Fruit fly (Drosophila melanogaster) whole organism, embryonic: Measurements from ENCODE around the gene CG12206.

ENCODE experiments used
- Ada2b ChIP-seq: fragments of 200-800 bp; sonication (Bioruptor generic); IDR thresholded peaks from 2 replicates; pipeline ENCODE4 v1.3.6; 2022; ENCODE audit warnings: missing biosample characterization, missing genetic modification characterization
- B-H1 ChIP-seq: fragments of 200-800 bp; sonication (Bioruptor generic); IDR thresholded peaks from 3 replicates; pipeline ENCODE4 v1.3.6; 2022; ENCODE audit warnings: missing biosample characterization, missing genetic modification characterization
- CG10654 ChIP-seq: fragments of 200-800 bp; sonication (Bioruptor generic); optimal IDR thresholded peaks from 2 replicates; lab custom pipeline; 2016; ENCODE audit warnings: missing biosample characterization, missing genetic modification characterization
- CG10959 ChIP-seq: fragments of 200-800 bp; sonication (Bioruptor generic); IDR thresholded peaks from 2 replicates; pipeline ENCODE4 v1.3.6; 2022; ENCODE audit warnings: missing biosample characterization, missing genetic modification characterization
- CG11093 ChIP-seq: fragments of 200-800 bp; sonication (Bioruptor generic); IDR thresholded peaks from 3 replicates; pipeline ENCODE4 v1.3.6; 2022; ENCODE audit warnings: missing biosample characterization, missing genetic modification characterization
- CG11456 ChIP-seq: fragments of 200-800 bp; sonication (Bioruptor generic); IDR thresholded peaks from 3 replicates; pipeline ENCODE4 v1.3.6; 2022; ENCODE audit warnings: missing biosample characterization, missing genetic modification characterization
- CG12391 ChIP-seq: fragments of 200-800 bp; sonication (Bioruptor generic); optimal IDR thresholded peaks from 3 replicates; lab custom pipeline; 2018; ENCODE audit warnings: missing biosample characterization, mild to moderate bottlenecking, missing genetic modification characterization, moderate library complexity
- CG1603 ChIP-seq: fragments of 200-800 bp; sonication (Bioruptor generic); optimal IDR thresholded peaks from 2 replicates; lab custom pipeline; 2019; ENCODE audit warnings: missing biosample characterization, mild to moderate bottlenecking, missing genetic modification characterization, moderate library complexity
- CG1647 ChIP-seq: fragments of 200-800 bp; sonication (Bioruptor generic); optimal IDR thresholded peaks from 3 replicates; lab custom pipeline; 2016; ENCODE audit warnings: missing biosample characterization, missing genetic modification characterization
- CG16863 ChIP-seq: fragments of 200-800 bp; sonication (Bioruptor generic); optimal IDR thresholded peaks from 3 replicates; lab custom pipeline; 2016; ENCODE audit warnings: missing biosample characterization, missing genetic modification characterization
- CG17359 ChIP-seq: fragments of 200-800 bp; sonication (Bioruptor generic); optimal IDR thresholded peaks from 3 replicates; lab custom pipeline; 2018; ENCODE audit warnings: missing biosample characterization, mild to moderate bottlenecking, missing genetic modification characterization, moderate library complexity
- CG18262 ChIP-seq: fragments of 200-800 bp; optimal IDR thresholded peaks from 3 replicates; lab custom pipeline; 2019; ENCODE audit warnings: missing biosample characterization, mild to moderate bottlenecking, missing genetic modification characterization, moderate library complexity
- CG18764 ChIP-seq: fragments of 200-800 bp; sonication (Bioruptor generic); optimal IDR thresholded peaks from 3 replicates; lab custom pipeline; 2016; ENCODE audit warnings: missing biosample characterization, missing genetic modification characterization
- CG2199 ChIP-seq: fragments of 200-800 bp; sonication (Bioruptor generic); IDR thresholded peaks from 3 replicates; pipeline ENCODE4 v1.3.6; 2022; ENCODE audit warnings: missing biosample characterization, missing genetic modification characterization
- CG30403 ChIP-seq: fragments of 200-800 bp; sonication (Bioruptor generic); optimal IDR thresholded peaks from 3 replicates; lab custom pipeline; 2016; ENCODE audit warnings: missing biosample characterization, missing genetic modification characterization
- CG31224 ChIP-seq: fragments of 200-800 bp; sonication (Bioruptor generic); IDR thresholded peaks from 2 replicates; pipeline ENCODE4 v1.3.6; 2022; ENCODE audit warnings: missing biosample characterization, missing genetic modification characterization
- CG4820 ChIP-seq: fragments of 200-800 bp; sonication (Bioruptor generic); optimal IDR thresholded peaks from 3 replicates; lab custom pipeline; 2016; ENCODE audit warnings: missing biosample characterization, missing genetic modification characterization
- CG8388 ChIP-seq: fragments of 200-800 bp; sonication (Bioruptor generic); optimal IDR thresholded peaks from 2 replicates; lab custom pipeline; 2019; ENCODE audit warnings: missing biosample characterization, mild to moderate bottlenecking, missing genetic modification characterization, moderate library complexity
- CG9817 ChIP-seq: fragments of 200-800 bp; sonication (Bioruptor generic); optimal IDR thresholded peaks from 2 replicates; lab custom pipeline; 2018; ENCODE audit warnings: missing biosample characterization, mild to moderate bottlenecking, missing genetic modification characterization, moderate library complexity
- CHES-1-like ChIP-seq: fragments of 200-800 bp; sonication (Bioruptor generic); optimal IDR thresholded peaks from 2 replicates; lab custom pipeline; 2016; ENCODE audit warnings: missing biosample characterization, missing genetic modification characterization
- Dip3 ChIP-seq: fragments of 200-800 bp; sonication (Bioruptor generic); optimal IDR thresholded peaks from 3 replicates; lab custom pipeline; 2016; ENCODE audit warnings: missing biosample characterization, missing genetic modification characterization
- Dp ChIP-seq: fragments of 200-800 bp; sonication (Bioruptor generic); optimal IDR thresholded peaks from 2 replicates; lab custom pipeline; 2018; ENCODE audit warnings: missing biosample characterization, mild to moderate bottlenecking, missing genetic modification characterization, moderate library complexity
- Ets65A ChIP-seq: fragments of 200-800 bp; sonication (Bioruptor generic); peaks from one replicate; lab custom pipeline; 2016; ENCODE audit warnings: missing biosample characterization, missing genetic modification characterization
- Gug ChIP-seq: fragments of 200-800 bp; sonication (Bioruptor generic); IDR thresholded peaks from 4 replicates; pipeline ENCODE4 v1.3.6; 2022; ENCODE audit warnings: missing biosample characterization, missing genetic modification characterization
- HLH4C ChIP-seq: fragments of 200-800 bp; sonication (Bioruptor generic); IDR thresholded peaks from 3 replicates; pipeline ENCODE4 v1.3.6; 2022; ENCODE audit warnings: missing biosample characterization, missing genetic modification characterization; ENCODE audit not compliant: partially characterized antibody
- Mes4 ChIP-seq: fragments of 200-800 bp; sonication (Bioruptor generic); optimal IDR thresholded peaks from 2 replicates; lab custom pipeline; 2016; ENCODE audit warnings: missing biosample characterization, missing genetic modification characterization
- Nf-YB ChIP-seq: fragments of 200-800 bp; sonication (Bioruptor generic); optimal IDR thresholded peaks from 3 replicates; lab custom pipeline; 2019; ENCODE audit warnings: missing biosample characterization, mild to moderate bottlenecking, missing genetic modification characterization, moderate library complexity
- NfI ChIP-seq: fragments of 200-800 bp; sonication (Bioruptor generic); optimal IDR thresholded peaks from 3 replicates; lab custom pipeline; 2018; ENCODE audit warnings: missing biosample characterization, mild to moderate bottlenecking, missing genetic modification characterization, moderate library complexity
- Oaz ChIP-seq: fragments of 200-800 bp; sonication (Bioruptor generic); IDR thresholded peaks from 2 replicates; pipeline ENCODE4 v1.3.6; 2022; ENCODE audit warnings: missing biosample characterization, missing genetic modification characterization
- PHDP ChIP-seq: fragments of 200-800 bp; sonication (Bioruptor generic); optimal IDR thresholded peaks from 3 replicates; lab custom pipeline; 2018; ENCODE audit warnings: missing biosample characterization, mild to moderate bottlenecking, missing genetic modification characterization, moderate library complexity
- Ptx1 ChIP-seq: fragments of 200-800 bp; sonication (Bioruptor generic); IDR thresholded peaks from 2 replicates; pipeline ENCODE4 v1.3.6; 2022; ENCODE audit warnings: missing biosample characterization, missing genetic modification characterization
- Ssrp ChIP-seq: fragments of 200-800 bp; sonication (Bioruptor generic); optimal IDR thresholded peaks from 2 replicates; lab custom pipeline; 2018; ENCODE audit warnings: missing biosample characterization, mild to moderate bottlenecking, missing genetic modification characterization, moderate library complexity
- Trl ChIP-seq, 3 experiments: fragments of >200 bp in 2 of 3; fragments of 200-800 bp in 1 of 3; sonication (Bioruptor generic) in 1 of 3; optimal IDR thresholded peaks; 2 replicates in 1 of 3; 3 replicates in 2 of 3; lab custom pipeline; 2016 to 2017; ENCODE audit warnings: missing biosample characterization in 1 of 3, missing genetic modification characterization in 1 of 3
- Xbp1 ChIP-seq: fragments of 200-800 bp; sonication (Bioruptor generic); optimal IDR thresholded peaks from 3 replicates; lab custom pipeline; 2016; ENCODE audit warnings: missing biosample characterization, mild to moderate bottlenecking, missing genetic modification characterization
- ash1 ChIP-seq: fragments of 200-800 bp; sonication (Bioruptor generic); optimal IDR thresholded peaks from 2 replicates; lab custom pipeline; 2018; ENCODE audit warnings: missing biosample characterization, mild to moderate bottlenecking, missing genetic modification characterization
- az2 ChIP-seq: fragments of 200-800 bp; sonication (Bioruptor generic); optimal IDR thresholded peaks from 3 replicates; lab custom pipeline; 2016; ENCODE audit warnings: missing biosample characterization, missing genetic modification characterization
- crp ChIP-seq, 2 experiments: fragments of 200-800 bp; sonication (Bioruptor generic); optimal IDR thresholded peaks; 2 replicates in 1 of 2; 3 replicates in 1 of 2; lab custom pipeline; 2017; ENCODE audit warnings: missing biosample characterization in 2 of 2, missing genetic modification characterization in 2 of 2, mild to moderate bottlenecking in 1 of 2, moderate library complexity in 1 of 2
- dmrt99B ChIP-seq: fragments of 200-800 bp; sonication (Bioruptor generic); optimal IDR thresholded peaks from 2 replicates; lab custom pipeline; 2018; ENCODE audit warnings: missing biosample characterization, mild to moderate bottlenecking, missing genetic modification characterization, moderate library complexity
- dysf ChIP-seq: fragments of 200-800 bp; sonication (Bioruptor generic); IDR thresholded peaks from 3 replicates; pipeline ENCODE4 v1.3.6; 2022; ENCODE audit warnings: missing biosample characterization, missing genetic modification characterization
- gce ChIP-seq: fragments of 200-800 bp; sonication (Bioruptor generic); IDR thresholded peaks from 3 replicates; pipeline ENCODE4 v1.3.6; 2022; ENCODE audit warnings: missing biosample characterization, missing genetic modification characterization
- klu ChIP-seq: fragments of 200-800 bp; sonication (Bioruptor generic); IDR thresholded peaks from 2 replicates; pipeline ENCODE4 v1.3.6; 2022; ENCODE audit warnings: missing biosample characterization, missing genetic modification characterization
- luna ChIP-seq: fragments of 200-800 bp; sonication (Bioruptor generic); optimal IDR thresholded peaks from 2 replicates; lab custom pipeline; 2016; ENCODE audit warnings: missing biosample characterization, missing genetic modification characterization
- mam ChIP-seq: fragments of 200-800 bp; sonication (Bioruptor generic); optimal IDR thresholded peaks from 3 replicates; lab custom pipeline; 2016; ENCODE audit warnings: missing biosample characterization, missing genetic modification characterization
- otp ChIP-seq: fragments of 200-800 bp; sonication (Bioruptor generic); IDR thresholded peaks from 3 replicates; pipeline ENCODE4, ENCODE4 v1.3.6; 2022; ENCODE audit warnings: missing biosample characterization, missing genetic modification characterization
- pan ChIP-seq, 4 experiments: fragments of >200 bp in 3 of 4; fragments of 200-800 bp in 1 of 4; sonication (Bioruptor generic) in 1 of 4; optimal IDR thresholded peaks in 3 of 4; IDR thresholded peaks in 1 of 4; 2 replicates each; pipeline versions ENCODE4 v1.3.6 to Lab custom; 2017 to 2022; ENCODE audit warnings: missing biosample characterization in 2 of 4, missing genetic modification characterization in 2 of 4, mixed read lengths in 1 of 4
- schlank ChIP-seq: fragments of 200-800 bp; sonication (Bioruptor generic); optimal IDR thresholded peaks from 2 replicates; lab custom pipeline; 2018; ENCODE audit warnings: missing biosample characterization, mild to moderate bottlenecking, missing genetic modification characterization
- scrt ChIP-seq: fragments of 200-800 bp; sonication (Bioruptor generic); optimal IDR thresholded peaks from 2 replicates; lab custom pipeline; 2018; ENCODE audit warnings: missing biosample characterization, mild to moderate bottlenecking, missing genetic modification characterization, moderate library complexity
- sens-2 ChIP-seq: fragments of 200-800 bp; sonication (Bioruptor generic); IDR thresholded peaks from 2 replicates; pipeline ENCODE4 v1.3.6; 2022; ENCODE audit warnings: missing biosample characterization, missing genetic modification characterization
- stwl ChIP-seq: fragments of 200-800 bp; sonication (Bioruptor generic); optimal IDR thresholded peaks from 3 replicates; lab custom pipeline; 2018; ENCODE audit warnings: missing biosample characterization, mild to moderate bottlenecking, missing genetic modification characterization, moderate library complexity

The CG12206 gene

DNA sequence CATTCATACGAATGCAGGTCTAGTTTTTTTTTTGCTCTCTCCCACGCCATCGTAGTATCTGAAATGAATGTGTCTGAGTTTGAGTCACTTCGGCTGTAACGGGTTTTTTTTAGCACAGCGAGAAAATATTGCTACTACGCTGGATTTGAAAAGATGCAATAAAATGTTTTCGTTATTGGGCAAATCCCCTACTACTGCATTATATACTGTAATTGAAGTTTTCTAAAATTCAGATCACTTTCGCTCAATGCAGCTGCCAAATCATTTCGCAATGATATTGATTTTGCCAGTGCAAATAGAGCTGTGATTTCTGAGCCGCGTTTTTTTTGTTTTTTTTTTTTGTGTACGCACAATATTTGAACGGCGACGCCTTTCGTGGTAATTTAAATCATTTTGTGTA lies 41.4 kb downstream of the CG12206 start (continued):
- TF ChIP-seq otp (GFP tag; lab: Robert Waterston, UW) (0 out of 3 replicates have a peak, but pooled peaks have one; percentile 23), CG17359 (tag; lab: Kevin White, UChicago) (peak; percentile 25), pan (optimal IDR thresholded peaks at IDR 0.05; lab: Kevin White, UChicago) (no peak), pan (GFP tag; optimal IDR thresholded peaks at IDR 0.05 in 1 of 2, IDR thresholded peaks at IDR 0.05 in 1 of 2) (peak in 1 of 2 experiments; percentile 75), NfI (GFP tag; lab: Kevin White, UChicago) (peak; percentile 22), Dip3 (peak; percentile 29), CG9817 (no peak), CG1603 (tag; lab: Kevin White, UChicago) (peak; percentile 36), CG30403 (peak; percentile 22), CG2199 (GFP tag; lab: Robert Waterston, UW) (no peak), stwl (tag; lab: Kevin White, UChicago) (no peak), HLH4C (GFP tag; lab: Robert Waterston, UW) (no peak), Trl (optimal IDR thresholded peaks at IDR 0.05; lab: Kevin White, UChicago) (no peak), Trl (GFP tag; optimal IDR thresholded peaks at IDR 0.05; lab: Kevin White, UChicago) (peak; percentile 43), Nf-YB (GFP tag; lab: Kevin White, UChicago) (no peak), schlank (tag; lab: Kevin White, UChicago) (no peak), luna (GFP tag; lab: Kevin White, UChicago) (no peak), Oaz (GFP tag; lab: Robert Waterston, UW) (0 out of 2 replicates have a peak, but pooled peaks have one; percentile 17), Ada2b (peak; percentile 63), klu (GFP tag; lab: Robert Waterston, UW) (0 out of 2 replicates have a peak, but pooled peaks have one; percentile 26), B-H1 (GFP tag; lab: Robert Waterston, UW) (peak; percentile 11; the same call in 1 of the 3 replicates), CG16863 (GFP tag; lab: Kevin White, UChicago) (peak; percentile 5), crp (GFP tag; optimal IDR thresholded peaks at IDR 0.05; lab: Kevin White, UChicago) (no peak), mam (GFP tag; lab: Kevin White, UChicago) (peak; percentile 57), Ets65A (GFP tag; lab: Kevin White, UChicago) (peak; percentile 87), PHDP (tag; lab: Kevin White, UChicago) (peak; percentile 42), Ssrp (tag; lab: Kevin White, UChicago) (peak; percentile 8), CHES-1-like (GFP tag; lab: Kevin White, UChicago) (peak; percentile 15), Ptx1 (GFP tag; lab: Robert Waterston, UW) (peak; percentile 51), CG10654 (GFP tag; lab: Kevin White, UChicago) (no peak), CG11456 (GFP tag; lab: Robert Waterston, UW) (peak; percentile 54; the same call in 1 of the 3 replicates), scrt (no peak), CG11093 (GFP tag; lab: Robert Waterston, UW) (0 out of 3 replicates have a peak, but pooled peaks have one; percentile 46), gce (GFP tag; lab: Robert Waterston, UW) (peak; percentile 26; the same call in 1 of the 3 replicates), Xbp1 (GFP tag; lab: Kevin White, UChicago) (peak; percentile 49), CG31224 (0 out of 2 replicates have a peak, but pooled peaks have one; percentile 14), dysf (GFP tag; lab: Robert Waterston, UW) (peak; percentile 53), az2 (GFP tag; lab: Kevin White, UChicago) (peak; percentile 4), sens-2 (GFP tag; lab: Robert Waterston, UW) (0 out of 2 replicates have a peak, but pooled peaks have one; percentile 4), CG4820 (GFP tag; lab: Kevin White, UChicago) (peak; percentile 7), CG18262 (tag; lab: Kevin White, UChicago) (peak; percentile 8), CG8388 (peak; percentile 22), Mes4 (GFP tag; lab: Kevin White, UChicago) (no peak), CG18764 (GFP tag; lab: Kevin White, UChicago) (peak; percentile 33), ash1 (GFP tag; lab: Kevin White, UChicago) (no peak), CG10959 (no peak), CG1647 (peak; percentile 4), CG12391 (tag; lab: Kevin White, UChicago) (peak; percentile 29), Gug (GFP tag; lab: Robert Waterston, UW) (peak; percentile 54; the same call in 2 of the 4 replicates), dmrt99B (peak; percentile 70), Dp (GFP tag; lab: Kevin White, UChicago) (no peak)
